Worm (Caenorhabditis elegans) whole organism, midembryonic: Measurements from ENCODE around the gene C02F5.12.

Experiments
- T22C8.4 ChIP-seq: fragments of 200-800 bp; sonication (Bioruptor generic); IDR thresholded peaks from 2 replicates; pipeline ENCODE4 v1.3.6; 2022; ENCODE audit warnings: missing genetic modification characterization, missing compliant biosample characterization
- cog-1 ChIP-seq: sonication (generic microtip); optimal IDR thresholded peaks from 2 replicates; lab custom pipeline; 2016; ENCODE audit warnings: missing genetic modification characterization, missing compliant biosample characterization
- flt-1 ChIP-seq: fragments of 200-800 bp; sonication (Bioruptor generic); IDR thresholded peaks from 2 replicates; pipeline ENCODE4 v1.3.6; 2022; ENCODE audit warnings: missing genetic modification characterization, missing compliant biosample characterization
- klf-2 ChIP-seq: fragments of 200-800 bp; sonication (Bioruptor generic); conservative IDR thresholded peaks from 2 replicates; pipeline ENCODE4 v1.3.6; 2022; ENCODE audit warnings: missing genetic modification reagents, missing genetic modification characterization, missing compliant biosample characterization
- med-1 ChIP-seq: sonication (generic microtip); optimal IDR thresholded peaks from 2 replicates; lab custom pipeline; 2017; ENCODE audit warnings: missing genetic modification characterization, mild to moderate bottlenecking, missing compliant biosample characterization, antibody characterized with exemption, missing genetic modification reagents; ENCODE audit not compliant: insufficient read depth
- ref-1 ChIP-seq: fragments of 200-800 bp; sonication (Bioruptor generic); conservative IDR thresholded peaks from 2 replicates; pipeline ENCODE4 v1.3.6; 2022; ENCODE audit warnings: missing genetic modification reagents, missing genetic modification characterization, missing compliant biosample characterization
- tab-1 ChIP-seq: fragments of 200-800 bp; sonication (Bioruptor generic); IDR thresholded peaks from 2 replicates; pipeline ENCODE4 v1.3.6; 2022; ENCODE audit warnings: missing genetic modification characterization, missing compliant biosample characterization
- ztf-23 ChIP-seq: fragments of 200-800 bp; sonication (Bioruptor generic); IDR thresholded peaks from 2 replicates; pipeline ENCODE4 v1.3.6; 2022; ENCODE audit warnings: missing genetic modification reagents, missing genetic modification characterization, missing compliant biosample characterization
- ztf-29 ChIP-seq: fragments of 200-800 bp; sonication (Bioruptor generic); IDR thresholded peaks from 2 replicates; pipeline ENCODE4 v1.3.6; 2022; ENCODE audit warnings: missing genetic modification reagents, missing genetic modification characterization, missing compliant biosample characterization

DNA sequence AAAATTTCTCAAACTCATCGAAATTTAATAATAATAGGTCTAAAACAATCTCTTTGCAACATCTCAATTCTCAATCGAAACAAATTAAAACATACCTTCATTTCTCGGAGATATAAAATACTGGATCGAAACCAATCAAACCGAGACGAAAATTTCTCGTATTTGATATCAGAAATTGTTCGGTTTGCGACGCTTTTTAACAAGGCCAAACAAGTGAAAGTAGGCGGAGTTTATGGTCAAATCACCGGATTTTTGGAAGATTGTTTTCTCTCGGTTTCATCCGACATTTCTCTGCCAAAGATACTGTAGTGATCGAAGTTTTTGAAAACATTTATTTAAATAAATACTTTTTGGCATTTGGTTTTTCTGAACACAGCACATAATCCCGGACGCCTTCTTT, 7.5 kb downstream of the C02F5.12 start, which contains the start of gene C02F5.14:
- no peak for TF ChIP-seq klf-2 (GFP tag; lab: Robert Waterston, UW)
- no peak for TF ChIP-seq ztf-23
- TF ChIP-seq ztf-29 (GFP tag; lab: Robert Waterston, UW), result no peak
- no peak for TF ChIP-seq cog-1 (tag; lab: Kevin White, UChicago)
- no peak for TF ChIP-seq flt-1 (GFP tag; lab: Robert Waterston, UW)
- no peak for TF ChIP-seq ref-1 (GFP tag; lab: Robert Waterston, UW)
- TF ChIP-seq med-1 (GFP tag; lab: Kevin White, UChicago), result no peak
- no peak for TF ChIP-seq tab-1 (GFP tag; lab: Robert Waterston, UW)
- TF ChIP-seq T22C8.4, result no peak
